Fruit fly (Drosophila melanogaster): Measurements from ENCODE around the gene vito.
A peak's percentile ranks its signal among the peaks of the same experiment; 100 is the strongest.

DNA sequence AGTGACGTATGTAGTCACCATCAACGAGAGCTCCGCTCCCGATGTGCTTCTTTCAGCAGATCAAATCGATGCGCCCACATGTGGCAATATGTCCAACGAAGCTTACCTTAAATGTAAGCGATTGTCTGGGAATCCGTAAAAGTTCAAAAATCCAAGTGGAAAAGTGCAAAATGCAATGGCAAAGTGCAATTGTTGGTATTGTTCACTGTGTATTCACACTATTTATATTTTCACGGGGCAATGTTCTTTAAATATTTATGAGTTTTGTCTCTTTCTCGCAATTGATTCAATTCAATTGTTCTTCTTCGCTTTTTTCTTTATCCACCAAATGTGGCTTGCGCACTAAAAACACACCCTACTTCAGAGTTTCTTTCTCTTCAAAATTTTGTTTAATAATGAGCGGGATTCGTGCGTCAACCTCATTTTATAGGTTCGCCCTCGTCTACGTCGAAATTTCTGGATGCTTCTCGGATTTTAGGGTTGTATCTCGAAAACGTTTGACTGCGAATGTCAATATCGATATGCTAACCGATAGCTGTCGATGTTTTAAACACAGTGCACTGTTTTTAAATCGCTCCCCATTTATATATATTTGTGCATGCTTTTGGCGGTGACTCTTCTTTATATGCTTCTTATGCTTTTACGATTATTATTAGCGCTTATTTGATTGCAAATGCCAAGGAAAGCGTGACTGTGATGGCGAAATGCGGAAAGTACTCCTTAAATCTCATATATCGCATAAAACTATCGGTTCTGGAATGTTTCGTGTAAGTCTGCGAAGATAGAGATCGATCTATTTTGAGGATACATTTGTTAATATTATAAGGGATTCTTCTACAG is 25.2 kb downstream of the vito start, which contains the start of gene DnaJ-1:
- TF ChIP-seq Crg-1 (GFP tag; optimal IDR thresholded peaks at IDR 0.05) = peak; percentile 62
- TF ChIP-seq CG1620 (GFP tag; optimal IDR thresholded peaks at IDR 0.05) = peak; percentile 28
- TF ChIP-seq CG11617 (GFP tag; optimal IDR thresholded peaks at IDR 0.05) = peak; percentile 68
- peak; percentile 47 for TF ChIP-seq Hr96 (GFP tag; optimal IDR thresholded peaks at IDR 0.05)
- no peak for TF ChIP-seq cnc (optimal IDR thresholded peaks at IDR 0.05)
- TF ChIP-seq kay (GFP tag; ENCODE audit: borderline replicate concordance) = peak; percentile 90
- TF ChIP-seq CG5204 (GFP tag; optimal IDR thresholded peaks at IDR 0.05) = peak; percentile 67
- TF ChIP-seq CG7101 (tag; optimal IDR thresholded peaks at IDR 0.05) = peak; percentile 56
- peak; percentile 82 for TF ChIP-seq cic (GFP tag; optimal IDR thresholded peaks at IDR 0.05)
- peak; percentile 57 for TF ChIP-seq ovo (GFP tag; optimal IDR thresholded peaks at IDR 0.05)
